Worm (Caenorhabditis elegans) whole organism, young adult: ENCODE measurements around the gene T23E7.6.

ENCODE experiments used
- B0336.3 ChIP-seq: fragments of 200-800 bp; sonication (Bioruptor generic); IDR thresholded peaks from 2 replicates; pipeline ENCODE4 v1.3.6; 2022; ENCODE audit warnings: missing genetic modification characterization, missing compliant biosample characterization
- C06A6.2 ChIP-seq: fragments of 200-800 bp; sonication (Bioruptor generic); conservative IDR thresholded peaks from 2 replicates; pipeline ENCODE4 v1.3.6; 2022; ENCODE audit warnings: missing genetic modification characterization, missing compliant biosample characterization
- F22D6.2 ChIP-seq: sonication (generic microtip); optimal IDR thresholded peaks from 2 replicates; lab custom pipeline; 2016; ENCODE audit warnings: mild to moderate bottlenecking, missing genetic modification characterization, missing compliant biosample characterization
- F57A8.1 ChIP-seq: fragments of 200-800 bp; sonication (Bioruptor generic); optimal IDR thresholded peaks from 2 replicates; lab custom pipeline; 2018; ENCODE audit warnings: mild to moderate bottlenecking, missing genetic modification characterization, moderate library complexity, missing compliant biosample characterization
- attf-6 ChIP-seq: fragments of 200-800 bp; sonication (Bioruptor generic); IDR thresholded peaks from 2 replicates; pipeline ENCODE4 v1.3.6; 2022; ENCODE audit warnings: missing genetic modification reagents, missing genetic modification characterization, missing compliant biosample characterization
- cebp-1 ChIP-seq, 2 experiments: fragments of 200-800 bp in 1 of 2; sonication (Bioruptor generic) in 1 of 2; sonication (generic microtip) in 1 of 2; IDR thresholded peaks in 1 of 2; optimal IDR thresholded peaks in 1 of 2; 2 replicates each; pipeline versions ENCODE4 v1.3.6 to Lab custom; 2017 to 2022; ENCODE audit warnings: missing compliant biosample characterization in 2 of 2, missing genetic modification characterization in 2 of 2, mild to moderate bottlenecking in 1 of 2, missing genetic modification reagents in 1 of 2, moderate library complexity in 1 of 2
- ceh-27 ChIP-seq: fragments of 200-800 bp; sonication (Bioruptor generic); optimal IDR thresholded peaks from 2 replicates; lab custom pipeline; 2018; ENCODE audit warnings: mild to moderate bottlenecking, missing genetic modification characterization, moderate library complexity, missing compliant biosample characterization
- chd-7 ChIP-seq: sonication (generic microtip); optimal IDR thresholded peaks from 2 replicates; lab custom pipeline; 2016; ENCODE audit warnings: mild to moderate bottlenecking, missing genetic modification characterization, moderate library complexity, missing compliant biosample characterization
- dox-1 ChIP-seq: fragments of 200-800 bp; sonication (Bioruptor generic); IDR thresholded peaks from 2 replicates; pipeline ENCODE4 v1.3.6; 2022; ENCODE audit warnings: missing genetic modification reagents, missing genetic modification characterization, missing compliant biosample characterization
- egl-44 ChIP-seq: fragments of 200-800 bp; sonication (Bioruptor generic); IDR thresholded peaks from 2 replicates; pipeline ENCODE4 v1.3.6; 2022; ENCODE audit warnings: missing genetic modification reagents, missing genetic modification characterization, missing compliant biosample characterization
- egrh-3 ChIP-seq: fragments of 200-800 bp; sonication (Bioruptor generic); IDR thresholded peaks from 2 replicates; pipeline ENCODE4 v1.3.6; 2022; ENCODE audit warnings: missing genetic modification reagents, missing genetic modification characterization, missing compliant biosample characterization
- ekl-4 ChIP-seq: fragments of 200-800 bp; sonication (Bioruptor generic); IDR thresholded peaks from 2 replicates; pipeline ENCODE4 v1.3.6; 2022; ENCODE audit warnings: missing genetic modification reagents, missing genetic modification characterization, missing compliant biosample characterization
- hrde-1 ChIP-seq: sonication (generic microtip); optimal IDR thresholded peaks from 2 replicates; lab custom pipeline; 2016; ENCODE audit warnings: missing genetic modification characterization, mild to moderate bottlenecking, missing compliant biosample characterization, moderate library complexity, missing genotype, missing genetic modification reagents, borderline replicate concordance
- hsf-1 ChIP-seq: fragments of 200-800 bp; sonication (Bioruptor generic); IDR thresholded peaks from 2 replicates; pipeline ENCODE4 v1.3.6; 2022; ENCODE audit warnings: missing genetic modification reagents, missing genetic modification characterization, missing compliant biosample characterization
- lag-1 ChIP-seq: fragments of 200-800 bp; sonication (Bioruptor generic); IDR thresholded peaks from 2 replicates; pipeline ENCODE4 v1.3.6; 2022; ENCODE audit warnings: missing genetic modification reagents, missing genetic modification characterization, missing compliant biosample characterization
- lin-40 ChIP-seq: sonication (generic microtip); optimal IDR thresholded peaks from 2 replicates; lab custom pipeline; 2016; ENCODE audit warnings: missing genetic modification characterization, mild to moderate bottlenecking, missing compliant biosample characterization, missing genotype, missing genetic modification reagents
- madf-10 ChIP-seq: sonication (generic microtip); optimal IDR thresholded peaks from 2 replicates; lab custom pipeline; 2016; ENCODE audit warnings: mild to moderate bottlenecking, missing genetic modification characterization, missing compliant biosample characterization
- madf-8 ChIP-seq: fragments of 200-800 bp; sonication (Bioruptor generic); conservative IDR thresholded peaks from 2 replicates; pipeline ENCODE4 v1.3.6; 2022; ENCODE audit warnings: missing genetic modification reagents, missing genetic modification characterization, missing compliant biosample characterization
- mcd-1 ChIP-seq: fragments of 200-800 bp; sonication (Bioruptor generic); IDR thresholded peaks from 2 replicates; pipeline ENCODE4 v1.3.6; 2022; ENCODE audit warnings: missing genetic modification reagents, missing genetic modification characterization, missing compliant biosample characterization
- pbrm-1 ChIP-seq: fragments of 200-800 bp; sonication (Bioruptor generic); IDR thresholded peaks from 2 replicates; pipeline ENCODE4 v1.3.6; 2022; ENCODE audit warnings: missing genetic modification reagents, missing genetic modification characterization, missing compliant biosample characterization
- somi-1 ChIP-seq: fragments of 200-800 bp; sonication (Bioruptor generic); optimal IDR thresholded peaks from 2 replicates; lab custom pipeline; 2018; ENCODE audit warnings: mild to moderate bottlenecking, missing genetic modification characterization, missing compliant biosample characterization
- sptf-2 ChIP-seq: fragments of 200-800 bp; sonication (Bioruptor generic); optimal IDR thresholded peaks from 2 replicates; lab custom pipeline; 2018; ENCODE audit warnings: mild to moderate bottlenecking, missing genetic modification characterization, missing compliant biosample characterization
- tbp1 ChIP-seq: fragments of 200-800 bp; sonication (Bioruptor generic); optimal IDR thresholded peaks from 2 replicates; lab custom pipeline; 2018; ENCODE audit warnings: mild to moderate bottlenecking, missing genetic modification characterization, missing compliant biosample characterization
- ztf-26 ChIP-seq: sonication (generic microtip); optimal IDR thresholded peaks from 2 replicates; lab custom pipeline; 2017; ENCODE audit warnings: missing genetic modification characterization, missing compliant biosample characterization

Gene T23E7.6

DNA sequence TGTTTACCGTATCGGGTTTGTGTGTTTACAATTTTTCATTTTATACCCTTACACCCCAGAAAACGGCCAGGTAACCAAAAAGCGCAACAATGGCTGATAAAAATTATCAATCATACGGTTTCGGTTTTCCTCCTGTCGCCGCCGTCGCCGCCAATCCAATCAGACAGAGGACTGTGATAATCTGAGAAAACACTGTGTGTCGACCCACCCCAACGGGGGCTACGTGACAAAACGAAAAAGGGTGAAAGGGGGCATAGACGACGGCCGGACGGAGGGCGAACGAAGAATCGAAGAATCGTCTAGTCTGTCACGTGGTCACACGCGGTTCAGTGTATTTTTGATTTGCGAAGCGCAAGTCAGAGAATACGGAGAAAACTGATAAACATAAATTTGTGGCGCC lies 53.7 kb downstream of the T23E7.6 start (continued):
- TF ChIP-seq ceh-27 (GFP tag; lab: Kevin White, UChicago) (peak; percentile 61), pbrm-1 (GFP tag; lab: Robert Waterston, UW) (0 out of 2 replicates have a peak, but pooled peaks have one; percentile 10), B0336.3 (GFP tag; lab: Robert Waterston, UW) (peak; percentile 78), chd-7 (tag; lab: Kevin White, UChicago) (peak; percentile 72), lag-1 (GFP tag; lab: Robert Waterston, UW) (no peak), lin-40 (peak; percentile 72), madf-8 (no peak), F22D6.2 (tag; lab: Kevin White, UChicago) (peak; percentile 32), attf-6 (no peak), mcd-1 (peak; percentile 50), hrde-1 (tag; lab: Kevin White, UChicago) (no peak), hsf-1 (GFP tag; lab: Robert Waterston, UW) (no peak), sptf-2 (GFP tag; lab: Kevin White, UChicago) (peak; percentile 7), C06A6.2 (0 out of 2 replicates have a peak, but pooled peaks have one; percentile 44), ekl-4 (no peak), dox-1 (GFP tag; lab: Robert Waterston, UW) (peak; percentile 49; the same call in 1 of the 2 replicates), F57A8.1 (no peak), tbp1 (GFP tag; lab: Kevin White, UChicago) (peak; percentile 14), egrh-3 (GFP tag; lab: Robert Waterston, UW) (0 out of 2 replicates have a peak, but pooled peaks have one; percentile 14), somi-1 (GFP tag; lab: Kevin White, UChicago) (peak; percentile 74), egl-44 (peak; percentile 70; the same call in 1 of the 2 replicates), ztf-26 (tag; lab: Kevin White, UChicago) (peak; percentile 83), madf-10 (tag; lab: Kevin White, UChicago) (peak; percentile 23), cebp-1 (GFP tag; IDR thresholded peaks at IDR 0.05; lab: Robert Waterston, UW) (no peak), cebp-1 (tag; optimal IDR thresholded peaks at IDR 0.05; lab: Kevin White, UChicago) (peak; percentile 61)
